Worm (Caenorhabditis elegans): ENCODE data around the gene smi-1.

smi-1 gene

DNA sequence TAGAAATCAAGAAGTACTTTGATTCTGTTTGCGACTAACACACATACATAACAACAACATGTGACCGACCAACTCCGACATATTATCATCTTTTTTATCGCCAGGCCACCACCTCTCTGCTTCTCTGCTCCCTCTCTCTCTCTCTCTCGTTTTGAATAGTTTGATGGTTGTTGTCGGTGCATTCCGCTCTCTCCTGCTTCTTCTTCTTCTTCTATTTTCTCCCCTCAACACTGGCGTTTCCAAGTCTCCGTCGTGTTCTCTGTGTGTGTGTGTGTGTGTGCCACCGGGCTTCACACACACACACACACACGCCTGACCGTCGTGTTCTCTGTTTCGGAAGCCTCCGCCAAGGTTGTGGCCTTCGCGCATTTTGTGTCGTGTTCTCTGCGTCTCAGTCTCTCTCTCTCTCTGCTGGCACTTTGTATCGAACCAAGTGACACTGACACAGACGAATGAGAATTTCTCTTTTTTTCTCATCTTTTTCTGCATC, 46.9 kb downstream of the smi-1 start (continued):
- TF ChIP-seq T23F11.4 (GFP tag; optimal IDR thresholded peaks at IDR 0.05) (no peak), unc-86 (tag; optimal IDR thresholded peaks at IDR 0.05) (peak; percentile 64), F13H6.1 (tag; optimal IDR thresholded peaks at IDR 0.05) (peak; percentile 95), Y22D7AL.16 (tag; optimal IDR thresholded peaks at IDR 0.05) (no peak), ceh-22 (tag; optimal IDR thresholded peaks at IDR 0.05) (no peak), dmd-4 (tag; optimal IDR thresholded peaks at IDR 0.05; ENCODE audit: borderline replicate concordance) (peak; percentile 40), fkh-10 (GFP tag; optimal IDR thresholded peaks at IDR 0.05) (peak; percentile 1), pros-1 (tag; optimal IDR thresholded peaks at IDR 0.05) (peak; percentile 69), ref-2 (tag; optimal IDR thresholded peaks at IDR 0.05) (peak; percentile 94), mec-3 (tag; optimal IDR thresholded peaks at IDR 0.05; ENCODE audit: borderline replicate concordance) (no peak), pax-1 (tag; optimal IDR thresholded peaks at IDR 0.05) (peak; percentile 85), hlh-8 (tag; optimal IDR thresholded peaks at IDR 0.05) (peak; percentile 73), hlh-6 (tag; optimal IDR thresholded peaks at IDR 0.05) (no peak), elt-4 (tag; optimal IDR thresholded peaks at IDR 0.05) (no peak), ceh-30 (tag; optimal IDR thresholded peaks at IDR 0.05) (peak; percentile 78), sox-2 (GFP tag; IDR thresholded peaks at IDR 0.05) (peak; percentile 10; the same call in 1 of the 2 replicates), ceh-19 (GFP tag; optimal IDR thresholded peaks at IDR 0.05) (peak; percentile 1)

ce11 chrIII:1925786-1926185, 47.6 kb downstream of the smi-1 start:
- no peak for TF ChIP-seq mec-3 (tag; optimal IDR thresholded peaks at IDR 0.05; ENCODE audit: borderline replicate concordance)
- no peak for TF ChIP-seq elt-2 (tag; optimal IDR thresholded peaks at IDR 0.05)
- TF ChIP-seq F13H6.1 (tag; optimal IDR thresholded peaks at IDR 0.05) = no peak
- TF ChIP-seq nhr-232 (tag; optimal IDR thresholded peaks at IDR 0.05) = no peak
- TF ChIP-seq ceh-48 (tag; optimal IDR thresholded peaks at IDR 0.05) = no peak
- TF ChIP-seq syd-9 (tag; optimal IDR thresholded peaks at IDR 0.05) = no peak
- no peak for TF ChIP-seq rnt-1 (tag; optimal IDR thresholded peaks at IDR 0.05)
- TF ChIP-seq ceh-9 (tag; optimal IDR thresholded peaks at IDR 0.05) = no peak
- no peak for TF ChIP-seq hlh-6 (tag; optimal IDR thresholded peaks at IDR 0.05)
- no peak for TF ChIP-seq ceh-14 (tag; optimal IDR thresholded peaks at IDR 0.05)
- TF ChIP-seq unc-42 (tag; optimal IDR thresholded peaks at IDR 0.05) = no peak
- TF ChIP-seq ahr-1 (tag; optimal IDR thresholded peaks at IDR 0.05) = no peak
- TF ChIP-seq hlh-13 (GFP tag; optimal IDR thresholded peaks at IDR 0.05) = no peak
- no peak for TF ChIP-seq unc-55 (GFP tag; optimal IDR thresholded peaks at IDR 0.05)
- no peak for TF ChIP-seq pag-3 (tag; optimal IDR thresholded peaks at IDR 0.05; ENCODE audit: borderline replicate concordance)

DNA sequence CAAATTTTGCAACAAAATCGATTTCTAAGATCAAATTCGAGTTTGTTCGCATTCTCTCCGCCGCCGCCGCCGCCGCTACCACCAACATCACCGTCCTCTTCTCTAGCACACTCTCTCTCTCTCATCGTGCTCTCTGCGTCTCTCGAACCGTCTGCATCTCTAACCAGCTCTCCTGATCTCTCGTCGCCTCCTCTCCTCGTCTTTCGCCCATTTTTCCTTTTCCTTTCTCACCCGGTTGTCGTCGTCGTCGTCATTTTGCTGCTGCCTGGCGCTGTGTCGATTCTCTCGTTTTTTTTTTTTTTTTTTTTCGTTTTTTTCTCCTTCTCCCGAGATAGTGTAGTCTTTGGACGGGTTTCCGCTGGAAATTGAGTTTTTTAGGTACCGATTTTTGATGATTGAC, 48.3 kb downstream of the smi-1 start:
- TF ChIP-seq zip-5 (tag; optimal IDR thresholded peaks at IDR 0.05) (no peak), unc-86 (tag; optimal IDR thresholded peaks at IDR 0.05) (no peak), nfya-1 (tag; optimal IDR thresholded peaks at IDR 0.05) (peak; percentile 83), C08G9.2 (tag; optimal IDR thresholded peaks at IDR 0.05) (peak; percentile 45), madf-2 (tag; optimal IDR thresholded peaks at IDR 0.05) (no peak), dve-1 (tag; optimal IDR thresholded peaks at IDR 0.05) (peak; percentile 73), rnt-1 (tag; optimal IDR thresholded peaks at IDR 0.05) (peak; percentile 66), ref-2 (tag; optimal IDR thresholded peaks at IDR 0.05) (no peak), dmd-4 (tag; optimal IDR thresholded peaks at IDR 0.05; ENCODE audit: borderline replicate concordance) (no peak), npax-4 (tag; optimal IDR thresholded peaks at IDR 0.05) (no peak), ceh-18 (tag; optimal IDR thresholded peaks at IDR 0.05) (peak; percentile 70), fax-1 (tag; optimal IDR thresholded peaks at IDR 0.05) (no peak), ceh-9 (tag; optimal IDR thresholded peaks at IDR 0.05) (no peak), ahr-1 (tag; optimal IDR thresholded peaks at IDR 0.05) (no peak), sox-2 (GFP tag; IDR thresholded peaks at IDR 0.05) (no peak), ceh-2 (tag; optimal IDR thresholded peaks at IDR 0.05) (peak; percentile 33), ceh-30 (tag; optimal IDR thresholded peaks at IDR 0.05) (no peak), ceh-34 (tag; optimal IDR thresholded peaks at IDR 0.05) (peak; percentile 73), lin-11 (tag; optimal IDR thresholded peaks at IDR 0.05) (no peak), ceh-14 (tag; optimal IDR thresholded peaks at IDR 0.05) (peak; percentile 34), K09A11.1 (tag; optimal IDR thresholded peaks at IDR 0.05; ENCODE audit: insufficient read depth) (peak; percentile 38), ceh-31 (tag; optimal IDR thresholded peaks at IDR 0.05) (peak; percentile 84), unc-55 (GFP tag; optimal IDR thresholded peaks at IDR 0.05) (peak; percentile 85), K02D7.2 (tag; optimal IDR thresholded peaks at IDR 0.05) (no peak), ceh-22 (tag; optimal IDR thresholded peaks at IDR 0.05) (no peak), ztf-16 (tag; optimal IDR thresholded peaks at IDR 0.05) (no peak), syd-9 (tag; optimal IDR thresholded peaks at IDR 0.05) (no peak), pros-1 (tag; optimal IDR thresholded peaks at IDR 0.05) (peak; percentile 81), elt-4 (tag; optimal IDR thresholded peaks at IDR 0.05) (no peak), hlh-6 (tag; optimal IDR thresholded peaks at IDR 0.05) (no peak), hlh-13 (GFP tag; optimal IDR thresholded peaks at IDR 0.05) (no peak), pha-2 (tag; optimal IDR thresholded peaks at IDR 0.05) (no peak), sox-4 (tag; optimal IDR thresholded peaks at IDR 0.05) (no peak), pat-9 (tag; optimal IDR thresholded peaks at IDR 0.05) (no peak)

Measured in whole organism, late embryonic.